Fruit fly (Drosophila melanogaster): ENCODE measurements around the gene nolo.

DNA sequence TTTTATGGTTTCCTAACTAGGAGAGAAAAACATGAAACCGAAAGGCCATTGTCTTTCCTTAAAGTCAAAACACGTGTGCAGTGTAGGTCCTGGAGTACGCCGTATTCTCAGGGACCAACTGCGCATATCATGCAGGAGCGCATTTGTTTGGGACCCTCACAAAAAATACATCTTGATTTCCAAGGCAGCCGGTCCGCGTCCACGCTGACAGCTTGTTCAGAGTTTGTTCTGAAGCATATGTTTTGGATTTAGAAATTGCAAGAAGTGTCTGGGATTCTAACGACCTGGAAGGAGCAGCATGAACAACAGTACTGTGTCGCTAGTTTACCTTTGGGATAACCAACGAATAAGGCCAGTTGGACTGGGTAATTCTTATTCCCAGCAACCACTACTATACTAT lies 65.0 kb downstream of the nolo start:
- TF ChIP-seq CG8478 (optimal IDR thresholded peaks at IDR 0.05) (no peak), CTCF (optimal IDR thresholded peaks at IDR 0.05) (no peak)
